Fruit fly (Drosophila melanogaster): ENCODE results near the gene CG34124.

Gene CG34124

dm6 chr2L:5000287-5000871 is 42.2 kb downstream of the CG34124 start (continued):
- TF ChIP-seq NC2α (GFP tag; optimal IDR thresholded peaks at IDR 0.05): no peak
- TF ChIP-seq Xrp1 (GFP tag; IDR thresholded peaks at IDR 0.05): peak; percentile 92
- peak; percentile 72; the same call in 1 of the 4 replicates for TF ChIP-seq chinmo (GFP tag; IDR thresholded peaks at IDR 0.05; ENCODE audit: partially characterized antibody)
- peak; percentile 76 for TF ChIP-seq Fer3 (tag; optimal IDR thresholded peaks at IDR 0.05)
- peak; percentile 75 for TF ChIP-seq Nf-YB (GFP tag; optimal IDR thresholded peaks at IDR 0.05)
- peak; percentile 55 for TF ChIP-seq Spps (tag; optimal IDR thresholded peaks at IDR 0.05)
- TF ChIP-seq CG11085 (GFP tag; IDR thresholded peaks at IDR 0.05): 0 out of 2 replicates have a peak, but pooled peaks have one; percentile 20
- no peak for TF ChIP-seq Sry-β (GFP tag; optimal IDR thresholded peaks at IDR 0.05)
- peak; percentile 60 for TF ChIP-seq psq (GFP tag; optimal IDR thresholded peaks at IDR 0.05)
- TF ChIP-seq ac (GFP tag; optimal IDR thresholded peaks at IDR 0.05): peak; percentile 82
- peak; percentile 26 for TF ChIP-seq grn (GFP tag; optimal IDR thresholded peaks at IDR 0.05)
- TF ChIP-seq CG11398 (GFP tag; optimal IDR thresholded peaks at IDR 0.05): peak; percentile 49
- TF ChIP-seq ttk (GFP tag; IDR thresholded peaks at IDR 0.05): peak; percentile 69
- TF ChIP-seq CG10462 (GFP tag; optimal IDR thresholded peaks at IDR 0.05): peak; percentile 69
- no peak for TF ChIP-seq BEAF-32 (GFP tag; optimal IDR thresholded peaks at IDR 0.05)
- peak; percentile 79 for TF ChIP-seq onecut (GFP tag; IDR thresholded peaks at IDR 0.05)
- no peak for TF ChIP-seq knrl (GFP tag; IDR thresholded peaks at IDR 0.05; ENCODE audit: partially characterized antibody)
- TF ChIP-seq stwl (tag; optimal IDR thresholded peaks at IDR 0.05): no peak
- TF ChIP-seq peb (GFP tag; IDR thresholded peaks at IDR 0.05): peak; percentile 78
- TF ChIP-seq Stat92E (GFP tag; optimal IDR thresholded peaks at IDR 0.05): peak in 1 of 3 experiments; percentile 57
- no peak for TF ChIP-seq sc (optimal IDR thresholded peaks at IDR 0.05)
- TF ChIP-seq sc (GFP tag; optimal IDR thresholded peaks at IDR 0.05): peak; percentile 67
- peak; percentile 87 for TF ChIP-seq chm (GFP tag; IDR thresholded peaks at IDR 0.05)
- peak; percentile 81 for TF ChIP-seq Rfx (GFP tag; IDR thresholded peaks at IDR 0.05)
- TF ChIP-seq CG2202 (tag; optimal IDR thresholded peaks at IDR 0.05): peak; percentile 85
- TF ChIP-seq wor (GFP tag; IDR thresholded peaks at IDR 0.05): peak; percentile 56
- TF ChIP-seq Dip2 (GFP tag; IDR thresholded peaks at IDR 0.05): no peak
- peak; percentile 74 for TF ChIP-seq CG10147 (GFP tag; optimal IDR thresholded peaks at IDR 0.05)
- peak; percentile 63 for TF ChIP-seq CG12236 (GFP tag; optimal IDR thresholded peaks at IDR 0.05)
- TF ChIP-seq CG12391 (tag; optimal IDR thresholded peaks at IDR 0.05): peak; percentile 89
- peak; percentile 76 for TF ChIP-seq CG11093 (GFP tag; IDR thresholded peaks at IDR 0.05)
- peak; percentile 28 for TF ChIP-seq MTF-1 (GFP tag; optimal IDR thresholded peaks at IDR 0.05; ENCODE audit: borderline replicate concordance)
- peak; percentile 75 for TF ChIP-seq sob (GFP tag; IDR thresholded peaks at IDR 0.05)
- TF ChIP-seq CG15601 (tag; optimal IDR thresholded peaks at IDR 0.05): peak; percentile 79
- peak; percentile 78 for TF ChIP-seq scrt (GFP tag; optimal IDR thresholded peaks at IDR 0.05)
- 0 out of 2 replicates have a peak, but pooled peaks have one; percentile 32 for TF ChIP-seq CG4360 (GFP tag; IDR thresholded peaks at IDR 0.05)
- TF ChIP-seq sug (tag; optimal IDR thresholded peaks at IDR 0.05): peak; percentile 80
- TF ChIP-seq CG10654 (GFP tag; optimal IDR thresholded peaks at IDR 0.05): peak; percentile 63
- no peak for TF ChIP-seq HLH4C (GFP tag; IDR thresholded peaks at IDR 0.05; ENCODE audit: partially characterized antibody)
- TF ChIP-seq fd96Cb (tag; optimal IDR thresholded peaks at IDR 0.05): peak; percentile 80
- TF ChIP-seq otp (GFP tag; IDR thresholded peaks at IDR 0.05): peak; percentile 67; the same call in 2 of the 3 replicates
- TF ChIP-seq CG6654 (GFP tag; optimal IDR thresholded peaks at IDR 0.05): peak; percentile 54
- no peak for TF ChIP-seq CG42726 (GFP tag; IDR thresholded peaks at IDR 0.05; ENCODE audit: partially characterized antibody)
- TF ChIP-seq CG7963 (GFP tag; IDR thresholded peaks at IDR 0.05; ENCODE audit: partially characterized antibody): no peak
- TF ChIP-seq amos (GFP tag; IDR thresholded peaks at IDR 0.05; ENCODE audit: partially characterized antibody): no peak
- peak; percentile 33 for TF ChIP-seq exex (tag; optimal IDR thresholded peaks at IDR 0.05)
- peak; percentile 92 for TF ChIP-seq CG2712 (tag; optimal IDR thresholded peaks at IDR 0.05)
- peak; percentile 66 for TF ChIP-seq Atf-2 (GFP tag; optimal IDR thresholded peaks at IDR 0.05)
- TF ChIP-seq tgo (GFP tag; IDR thresholded peaks at IDR 0.05): peak; percentile 75

Measured in whole organism, embryonic.